Worm (Caenorhabditis elegans): ENCODE measurements around the gene lev-8.

The lev-8 gene

DNA sequence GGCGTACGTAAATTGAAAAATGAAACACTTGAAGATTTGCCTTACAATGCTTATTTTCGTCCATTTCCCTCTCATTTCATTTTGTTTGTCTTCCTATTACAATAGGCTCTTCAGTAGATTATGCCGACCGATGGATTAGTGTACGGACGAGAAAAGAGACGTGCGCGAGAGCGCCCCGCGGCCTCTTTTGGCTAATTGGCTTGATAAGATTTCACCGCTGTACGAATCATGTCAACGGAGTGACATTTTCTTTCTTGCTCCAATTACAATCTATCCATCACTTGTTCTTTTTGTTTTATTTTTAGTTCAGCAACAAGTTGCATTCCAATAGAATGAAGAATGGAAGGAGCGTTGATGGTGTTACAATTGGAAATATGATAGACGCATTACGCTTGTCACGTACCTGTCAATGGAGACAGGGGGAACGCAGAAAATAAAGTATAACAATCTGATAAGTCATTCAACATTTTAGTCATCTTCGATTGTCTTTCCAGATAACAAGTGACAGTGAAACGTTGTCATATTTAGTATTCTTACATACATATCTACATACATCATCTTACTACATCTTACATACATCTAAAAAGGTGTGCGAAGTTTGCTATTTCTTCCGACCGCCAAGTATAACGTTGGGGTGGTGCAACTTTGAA, 47.5 kb downstream of the lev-8 start:
- TF ChIP-seq tbx-37 (GFP tag; conservative IDR thresholded peaks at IDR 0.05) (no peak), sea-1 (GFP tag; conservative IDR thresholded peaks at IDR 0.05) (no peak), scrt-1 (GFP tag; IDR thresholded peaks at IDR 0.05) (no peak), ceh-36 (tag; optimal IDR thresholded peaks at IDR 0.05) (no peak), ama-1 (optimal IDR thresholded peaks at IDR 0.05) (no peak), pes-1 (GFP tag; IDR thresholded peaks at IDR 0.05) (no peak), hnd-1 (tag; optimal IDR thresholded peaks at IDR 0.05) (no peak), ceh-13 (GFP tag; optimal IDR thresholded peaks at IDR 0.05) (no peak), hmbx-1 (tag; optimal IDR thresholded peaks at IDR 0.05) (no peak), aly-1 (tag; optimal IDR thresholded peaks at IDR 0.05) (no peak), ets-7 (tag; optimal IDR thresholded peaks at IDR 0.05) (no peak), flt-1 (GFP tag; IDR thresholded peaks at IDR 0.05) (no peak), tra-4 (tag; optimal IDR thresholded peaks at IDR 0.05) (no peak), hmg-4 (GFP tag; optimal IDR thresholded peaks at IDR 0.05) (no peak)
